Worm (Caenorhabditis elegans) whole organism, young adult: Measurements from ENCODE around the gene W09G12.8.

Experiments
- B0261.1 ChIP-seq: sonication (generic microtip); optimal IDR thresholded peaks from 2 replicates; lab custom pipeline; 2016; ENCODE audit warnings: mild to moderate bottlenecking, missing genetic modification characterization, moderate library complexity, missing compliant biosample characterization
- B0336.3 ChIP-seq: fragments of 200-800 bp; sonication (Bioruptor generic); IDR thresholded peaks from 2 replicates; pipeline ENCODE4 v1.3.6; 2022; ENCODE audit warnings: missing genetic modification characterization, missing compliant biosample characterization
- F22D6.2 ChIP-seq: sonication (generic microtip); optimal IDR thresholded peaks from 2 replicates; lab custom pipeline; 2016; ENCODE audit warnings: mild to moderate bottlenecking, missing genetic modification characterization, missing compliant biosample characterization
- F57A8.1 ChIP-seq: fragments of 200-800 bp; sonication (Bioruptor generic); optimal IDR thresholded peaks from 2 replicates; lab custom pipeline; 2018; ENCODE audit warnings: mild to moderate bottlenecking, missing genetic modification characterization, moderate library complexity, missing compliant biosample characterization
- F57C9.4 ChIP-seq: sonication (generic microtip); optimal IDR thresholded peaks from 2 replicates; lab custom pipeline; 2017; ENCODE audit warnings: mild to moderate bottlenecking, missing genetic modification characterization, missing compliant biosample characterization
- Y79H2A.3 ChIP-seq: fragments of 200-800 bp; sonication (Bioruptor generic); conservative IDR thresholded peaks from 2 replicates; pipeline ENCODE4 v1.3.6; 2022; ENCODE audit warnings: missing genetic modification reagents, missing genetic modification characterization, missing compliant biosample characterization
- ZK185.1 ChIP-seq: sonication (generic microtip); optimal IDR thresholded peaks from 2 replicates; lab custom pipeline; 2016; ENCODE audit warnings: mild to moderate bottlenecking, missing genetic modification characterization, missing compliant biosample characterization; ENCODE audit not compliant: poor library complexity, severe bottlenecking
- bed-1 ChIP-seq: fragments of 200-800 bp; sonication (Bioruptor generic); IDR thresholded peaks from 2 replicates; pipeline ENCODE4 v1.3.6; 2022; ENCODE audit warnings: missing genetic modification reagents, missing genetic modification characterization, missing compliant biosample characterization
- ceh-27 ChIP-seq: fragments of 200-800 bp; sonication (Bioruptor generic); optimal IDR thresholded peaks from 2 replicates; lab custom pipeline; 2018; ENCODE audit warnings: mild to moderate bottlenecking, missing genetic modification characterization, moderate library complexity, missing compliant biosample characterization
- ceh-79 ChIP-seq: sonication (generic microtip); optimal IDR thresholded peaks from 2 replicates; lab custom pipeline; 2017; ENCODE audit warnings: mild to moderate bottlenecking, missing genetic modification characterization, missing compliant biosample characterization
- die-1 ChIP-seq: sonication (generic microtip); optimal IDR thresholded peaks from 2 replicates; lab custom pipeline; 2016; ENCODE audit warnings: missing genotype, mild to moderate bottlenecking, missing genetic modification characterization, missing compliant biosample characterization
- dpl-1 ChIP-seq: fragments of 150-350 bp; optimal IDR thresholded peaks from 2 replicates; lab custom pipeline; 2014; ENCODE audit warnings: missing biosample characterization, missing genetic modification reagents, missing genetic modification characterization
- egl-18 ChIP-seq: fragments of 200-800 bp; sonication (Bioruptor generic); IDR thresholded peaks from 2 replicates; pipeline ENCODE4 v1.3.6; 2022; ENCODE audit warnings: missing genetic modification reagents, missing genetic modification characterization, missing compliant biosample characterization
- egl-44 ChIP-seq: fragments of 200-800 bp; sonication (Bioruptor generic); IDR thresholded peaks from 2 replicates; pipeline ENCODE4 v1.3.6; 2022; ENCODE audit warnings: missing genetic modification reagents, missing genetic modification characterization, missing compliant biosample characterization
- gei-17 ChIP-seq: fragments of 200-800 bp; sonication (Bioruptor generic); optimal IDR thresholded peaks from 2 replicates; lab custom pipeline; 2018; ENCODE audit warnings: mild to moderate bottlenecking, missing genetic modification characterization, missing compliant biosample characterization
- lin-26 ChIP-seq: fragments of 200-800 bp; sonication (Bioruptor generic); IDR thresholded peaks from 2 replicates; pipeline ENCODE4 v1.3.6; 2022; ENCODE audit warnings: missing genetic modification reagents, missing genetic modification characterization, missing compliant biosample characterization
- lir-1 ChIP-seq: fragments of 200-800 bp; sonication (Bioruptor generic); conservative IDR thresholded peaks from 2 replicates; pipeline ENCODE4 v1.3.6; 2022; ENCODE audit warnings: missing genetic modification reagents, missing genetic modification characterization, missing compliant biosample characterization
- mel-28 ChIP-seq: sonication (generic microtip); optimal IDR thresholded peaks from 2 replicates; lab custom pipeline; 2016; ENCODE audit warnings: borderline replicate concordance, mild to moderate bottlenecking, missing genetic modification characterization, missing compliant biosample characterization
- nfyb-1 ChIP-seq: fragments of 200-800 bp; sonication (Bioruptor generic); IDR thresholded peaks from 2 replicates; pipeline ENCODE4 v1.3.6; 2022; ENCODE audit warnings: missing genetic modification reagents, missing genetic modification characterization, missing compliant biosample characterization
- nhr-80 ChIP-seq: sonication (generic microtip); optimal IDR thresholded peaks from 2 replicates; lab custom pipeline; 2016; ENCODE audit warnings: missing genetic modification characterization, missing compliant biosample characterization
- sea-2 ChIP-seq: fragments of 200-800 bp; sonication (Bioruptor generic); IDR thresholded peaks from 2 replicates; pipeline ENCODE4 v1.3.6; 2022; ENCODE audit warnings: missing genetic modification characterization, missing compliant biosample characterization
- snpc-1.1 ChIP-seq: sonication (generic microtip); optimal IDR thresholded peaks from 2 replicates; lab custom pipeline; 2017; ENCODE audit warnings: missing genetic modification characterization, mild to moderate bottlenecking, missing compliant biosample characterization, antibody characterized with exemption, moderate library complexity, missing genotype, missing genetic modification reagents; ENCODE audit not compliant: insufficient read depth
- sptf-2 ChIP-seq: fragments of 200-800 bp; sonication (Bioruptor generic); optimal IDR thresholded peaks from 2 replicates; lab custom pipeline; 2018; ENCODE audit warnings: mild to moderate bottlenecking, missing genetic modification characterization, missing compliant biosample characterization
- tbp1 ChIP-seq: fragments of 200-800 bp; sonication (Bioruptor generic); optimal IDR thresholded peaks from 2 replicates; lab custom pipeline; 2018; ENCODE audit warnings: mild to moderate bottlenecking, missing genetic modification characterization, missing compliant biosample characterization
- unc-62 ChIP-seq: fragments of 150-350 bp; optimal IDR thresholded peaks from 2 replicates; lab custom pipeline; 2014; ENCODE audit warnings: missing biosample characterization, missing genetic modification reagents, missing genetic modification characterization
- zfh-2 ChIP-seq: fragments of 200-800 bp; sonication (Bioruptor generic); conservative IDR thresholded peaks from 2 replicates; pipeline ENCODE4 v1.3.6; 2022; ENCODE audit warnings: missing genetic modification reagents, missing genetic modification characterization, missing compliant biosample characterization
- ztf-25 ChIP-seq: fragments of 200-800 bp; sonication (Bioruptor generic); IDR thresholded peaks from 2 replicates; pipeline ENCODE4 v1.3.6; 2022; ENCODE audit warnings: missing genetic modification reagents, missing genetic modification characterization, missing compliant biosample characterization

Gene W09G12.8

DNA sequence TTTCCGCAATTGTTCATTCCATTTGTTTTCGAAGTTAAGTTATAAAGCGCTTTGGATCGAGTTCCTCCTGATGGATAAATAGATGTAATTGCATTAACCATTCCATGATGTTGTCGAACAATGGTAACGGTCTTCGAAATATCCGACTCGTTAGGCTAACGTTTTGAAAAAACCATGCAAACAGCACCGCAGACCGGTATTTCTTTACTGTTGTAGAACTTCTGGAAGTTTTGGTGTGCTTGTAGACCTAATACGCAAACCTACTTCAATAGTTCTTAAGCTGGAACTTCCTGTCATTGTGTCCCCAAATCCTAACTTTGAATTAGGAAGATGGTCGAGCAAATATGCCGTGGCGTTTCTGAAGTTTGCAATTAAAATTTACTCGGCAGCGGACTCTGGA, 19.3 kb downstream of the W09G12.8 start, which contains the start of gene F38A1.9:
F38A1.9 (minus strand) TSS at position 101 of the 400 bp plus-strand sequence.
- TF ChIP-seq nfyb-1 (GFP tag; lab: Robert Waterston, UW) (no peak), nhr-80 (tag; lab: Kevin White, UChicago) (no peak), lin-26 (GFP tag; lab: Robert Waterston, UW) (no peak), B0261.1 (tag; lab: Kevin White, UChicago) (no peak), ZK185.1 (tag; lab: Kevin White, UChicago) (no peak), unc-62 (no peak), F22D6.2 (no peak), bed-1 (GFP tag; lab: Robert Waterston, UW) (no peak), tbp1 (GFP tag; lab: Kevin White, UChicago) (no peak), gei-17 (GFP tag; lab: Kevin White, UChicago) (no peak), egl-18 (GFP tag; lab: Robert Waterston, UW) (no peak), F57C9.4 (tag; lab: Kevin White, UChicago) (no peak), F57A8.1 (no peak)

DNA sequence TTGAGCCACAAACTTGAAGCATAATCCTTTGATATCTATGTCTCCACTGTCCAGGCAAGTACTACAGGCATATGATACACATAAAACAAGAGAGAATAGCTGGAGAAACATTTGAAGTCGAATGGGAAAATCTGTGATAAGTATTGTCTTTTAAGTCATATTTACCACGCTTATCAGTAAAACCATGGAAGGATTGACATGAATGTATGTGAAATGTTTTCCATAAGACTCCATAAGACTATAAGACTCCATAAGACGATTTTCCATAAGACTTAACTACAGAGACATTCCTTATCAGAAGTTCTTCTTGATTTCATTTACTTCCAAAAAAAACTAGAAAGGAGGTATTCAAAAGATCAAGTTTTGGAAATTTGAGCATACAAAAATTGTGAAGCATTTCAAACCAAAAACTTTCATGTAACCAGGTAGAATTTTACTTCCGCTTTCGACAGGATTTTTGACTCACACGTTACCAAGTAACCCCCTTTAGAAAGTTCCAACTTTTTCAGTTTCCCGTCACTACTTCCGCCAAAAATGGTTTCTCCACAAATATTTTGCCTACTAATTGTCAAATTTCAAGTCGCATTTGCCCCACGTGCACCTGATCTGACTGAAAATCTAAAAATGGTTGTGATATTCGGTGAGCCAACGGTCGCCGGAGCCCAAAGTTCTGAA, 20.9 kb downstream of the W09G12.8 start, which contains the start of the genes clec-165 and F38A1.11:
clec-165 (minus strand) TSS at position 125 of the 675 bp plus-strand sequence.
F38A1.11 (plus strand) TSS at position 625 of the 675 bp plus-strand sequence.
- TF ChIP-seq sea-2 (no peak), sptf-2 (GFP tag; lab: Kevin White, UChicago) (no peak), lin-26 (GFP tag; lab: Robert Waterston, UW) (no peak), nhr-80 (tag; lab: Kevin White, UChicago) (peak; percentile 25)

DNA sequence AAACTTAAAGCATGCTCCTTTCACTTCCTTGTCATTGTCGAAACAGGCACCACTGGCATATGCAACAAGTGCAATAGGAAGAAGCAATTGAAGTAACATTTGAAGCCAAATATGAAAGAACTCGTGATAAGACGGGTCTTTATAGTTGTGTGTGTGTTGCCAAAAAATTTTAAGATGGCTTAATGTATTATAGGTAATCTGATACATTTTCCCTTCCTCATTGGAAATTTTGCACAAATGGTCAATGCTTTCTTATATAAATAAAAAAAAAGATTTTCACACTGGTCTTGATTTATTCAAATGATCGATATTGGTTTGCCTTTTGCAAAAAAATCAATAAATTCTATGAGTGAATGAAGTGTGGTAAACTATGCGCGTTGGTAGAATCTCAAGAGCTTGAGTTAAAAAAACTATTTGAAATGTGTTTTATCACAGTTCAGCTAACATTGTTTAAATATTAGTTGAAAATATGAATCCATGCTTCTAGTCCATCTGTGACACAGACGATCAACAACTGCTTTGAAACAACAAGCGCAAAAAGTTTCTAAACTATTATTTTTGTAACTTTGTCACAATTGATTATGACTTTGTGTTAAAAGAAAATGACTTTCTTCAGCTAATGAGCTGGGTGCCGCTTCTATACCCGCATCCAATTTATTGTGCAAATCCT, 25.4 kb downstream of the W09G12.8 start, which contains the start of the genes clec-166 and F38A1.6:
clec-166 (minus strand) TSS at position 101 of the 670 bp plus-strand sequence.
F38A1.6 (plus strand) TSS at position 620 of the 670 bp plus-strand sequence.
- no peak for TF ChIP-seq lir-1
- no peak for TF ChIP-seq ceh-27 (GFP tag; lab: Kevin White, UChicago)
- no peak for TF ChIP-seq Y79H2A.3 (GFP tag; lab: Robert Waterston, UW)
- no peak for TF ChIP-seq dpl-1 (GFP tag; lab: Kevin White, UChicago)
- TF ChIP-seq tbp1 (GFP tag; lab: Kevin White, UChicago) = no peak
- TF ChIP-seq ceh-79 = no peak
- TF ChIP-seq egl-44 (GFP tag; lab: Robert Waterston, UW) = no peak

DNA sequence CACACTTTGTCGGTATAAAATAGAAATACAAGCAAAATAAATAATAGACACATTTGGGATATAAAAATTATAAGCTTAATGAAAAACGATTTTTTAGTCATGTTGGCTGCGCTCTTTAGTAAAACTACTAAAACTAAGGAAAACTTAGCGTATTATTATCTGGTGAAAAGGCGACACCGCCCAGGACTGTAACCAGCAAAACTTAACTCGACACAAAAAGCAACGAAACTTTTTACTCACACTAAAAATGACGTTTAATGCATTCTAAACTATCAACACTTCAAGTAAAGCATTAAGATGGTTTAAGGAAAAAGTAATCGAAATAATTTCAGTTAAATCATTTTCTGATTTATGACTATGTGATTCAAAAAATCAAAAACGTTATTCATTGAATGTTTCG, 29.6 kb downstream of the W09G12.8 start, which contains the start of gene clec-167:
clec-167 (minus strand) TSS at position 101 of the 400 bp plus-strand sequence.
- TF ChIP-seq die-1 (tag; lab: Kevin White, UChicago) = no peak
- TF ChIP-seq B0336.3 = no peak
- TF ChIP-seq snpc-1.1 (tag; lab: Kevin White, UChicago) = no peak
- TF ChIP-seq zfh-2 (GFP tag; lab: Robert Waterston, UW) = no peak
- TF ChIP-seq mel-28 (tag; lab: Kevin White, UChicago) = no peak

DNA sequence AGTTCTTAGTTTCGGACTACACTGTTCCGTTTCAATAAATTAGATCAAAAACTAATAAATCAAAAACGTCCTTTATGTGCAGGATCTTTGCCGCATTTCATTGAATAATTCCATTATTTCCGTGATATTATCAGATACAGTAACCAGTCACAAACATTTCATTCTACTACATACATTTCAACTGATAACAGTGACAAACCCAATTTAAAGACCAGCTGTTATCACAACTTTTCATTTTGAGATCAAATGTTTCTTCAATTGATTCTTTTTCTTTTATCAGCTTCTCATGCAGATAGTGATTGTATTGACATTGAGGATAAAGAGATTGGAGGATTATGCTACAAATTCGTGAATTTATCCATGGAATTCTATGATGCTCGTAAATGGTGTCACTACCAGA, 30.7 kb downstream of the W09G12.8 start, which contains the start of gene clec-168:
clec-168 (plus strand) TSS at position 247 of the 400 bp plus-strand sequence.
- TF ChIP-seq nhr-80 (tag; lab: Kevin White, UChicago) (peak; percentile 16), ztf-25 (GFP tag; lab: Robert Waterston, UW) (no peak)
